Worm (Caenorhabditis elegans): Measurements from ENCODE around the gene T01D1.5.

- no peak for TF ChIP-seq him-1 (tag; optimal IDR thresholded peaks at IDR 0.05)
- TF ChIP-seq W03F9.2 (tag; optimal IDR thresholded peaks at IDR 0.05): no peak
- TF ChIP-seq dao-5 (tag; optimal IDR thresholded peaks at IDR 0.05): no peak
These were observed 48.9 kb upstream of the T01D1.5 start, which contains the start of gene laat-1 for ce11 chrII:237721-238120.

Measured in whole organism, L4/young adult.